Worm (Caenorhabditis elegans) whole organism, L1 larva: Measurements from ENCODE around the gene ttr-19.

ENCODE experiments used
- Y116A8C.19 ChIP-seq: sonication (generic microtip); optimal IDR thresholded peaks from 2 replicates; lab custom pipeline; 2016; ENCODE audit warnings: missing compliant biosample characterization, missing genetic modification characterization, borderline replicate concordance
- aly-2 ChIP-seq: fragments of 150-350 bp; optimal IDR thresholded peaks from 2 replicates; lab custom pipeline; 2014; ENCODE audit warnings: missing biosample characterization, missing genetic modification characterization
- ama-1 ChIP-seq: fragments of 150-350 bp; optimal IDR thresholded peaks from 2 replicates; lab custom pipeline; 2014
- blmp-1 ChIP-seq: fragments of 150-350 bp; optimal IDR thresholded peaks from 2 replicates; lab custom pipeline; 2014; ENCODE audit warnings: missing biosample characterization, missing genetic modification characterization
- egl-13 ChIP-seq: sonication (generic microtip); optimal IDR thresholded peaks from 2 replicates; lab custom pipeline; 2016; ENCODE audit warnings: missing genotype, missing genetic modification reagents, missing genetic modification characterization, missing compliant biosample characterization
- elt-2 ChIP-seq: sonication (generic microtip); optimal IDR thresholded peaks from 2 replicates; lab custom pipeline; 2016; ENCODE audit warnings: missing genetic modification characterization, mild to moderate bottlenecking, inconsistent platforms, missing compliant biosample characterization, missing genetic modification reagents
- elt-3 ChIP-seq, 6 experiments: fragments of 150-350 bp in 1 of 6; sonication (generic microtip); optimal IDR thresholded peaks; 2 replicates each; lab custom pipeline; 2017 to 2018; ENCODE audit warnings: missing biosample characterization in 6 of 6, missing genetic modification characterization in 6 of 6, inconsistent platforms in 1 of 6
- fkh-4 ChIP-seq: sonication (generic microtip); optimal IDR thresholded peaks from 2 replicates; lab custom pipeline; 2016; ENCODE audit warnings: missing compliant biosample characterization, missing genetic modification characterization, borderline replicate concordance
- fkh-8 ChIP-seq: sonication (generic microtip); optimal IDR thresholded peaks from 2 replicates; lab custom pipeline; 2016; ENCODE audit warnings: mild to moderate bottlenecking, missing genetic modification characterization, missing compliant biosample characterization
- fos-1 ChIP-seq: fragments of 150-350 bp; optimal IDR thresholded peaks from 2 replicates; lab custom pipeline; 2014; ENCODE audit warnings: missing biosample characterization, missing genetic modification characterization
- grh-1 ChIP-seq: fragments of 200-800 bp; sonication (Bioruptor generic); IDR thresholded peaks from 2 replicates; pipeline ENCODE4 v1.3.6; 2022; ENCODE audit warnings: missing genetic modification reagents, missing genetic modification characterization, missing compliant biosample characterization
- hlh-17 ChIP-seq: fragments of 200-800 bp; sonication (Bioruptor generic); optimal IDR thresholded peaks from 2 replicates; lab custom pipeline; 2018; ENCODE audit warnings: missing genetic modification characterization, mild to moderate bottlenecking, missing compliant biosample characterization, moderate library complexity, borderline replicate concordance
- hpl-2 ChIP-seq: fragments of 150-350 bp; optimal IDR thresholded peaks from 2 replicates; lab custom pipeline; 2014; ENCODE audit warnings: missing biosample characterization, missing genetic modification reagents, missing genetic modification characterization
- irx-1 ChIP-seq: sonication (generic microtip); optimal IDR thresholded peaks from 2 replicates; lab custom pipeline; 2016; ENCODE audit warnings: missing genetic modification characterization, missing compliant biosample characterization
- lin-14 ChIP-seq: fragments of 200-800 bp; sonication (Bioruptor generic); optimal IDR thresholded peaks from 2 replicates; lab custom pipeline; 2018; ENCODE audit warnings: mild to moderate bottlenecking, missing genetic modification characterization, moderate library complexity, missing compliant biosample characterization
- lin-35 ChIP-seq, 2 experiments: fragments of 150-350 bp; optimal IDR thresholded peaks; 2 replicates each; lab custom pipeline; 2014; ENCODE audit warnings: missing biosample characterization in 2 of 2, missing genetic modification characterization in 2 of 2, missing genetic modification reagents in 2 of 2
- mdl-1 ChIP-seq, 2 experiments: fragments of 150-350 bp; optimal IDR thresholded peaks; 2 replicates each; lab custom pipeline; 2014 to 2017; ENCODE audit warnings: missing biosample characterization in 2 of 2, missing genetic modification characterization in 2 of 2, inconsistent platforms in 1 of 2
- mep-1 ChIP-seq: fragments of 150-350 bp; optimal IDR thresholded peaks from 2 replicates; lab custom pipeline; 2014; ENCODE audit warnings: missing biosample characterization, missing genetic modification characterization
- nhr-11 ChIP-seq: fragments of 150-350 bp; optimal IDR thresholded peaks from 2 replicates; lab custom pipeline; 2014; ENCODE audit warnings: missing biosample characterization, missing genetic modification characterization
- nhr-12 ChIP-seq: sonication (generic microtip); optimal IDR thresholded peaks from 2 replicates; lab custom pipeline; 2017; ENCODE audit warnings: missing biosample characterization, missing genetic modification characterization
- nhr-19 ChIP-seq: fragments of 200-800 bp; sonication (Bioruptor generic); conservative IDR thresholded peaks from 2 replicates; pipeline ENCODE4 v1.3.6; 2022; ENCODE audit warnings: missing genetic modification characterization, missing compliant biosample characterization
- nhr-20 ChIP-seq: sonication (generic microtip); optimal IDR thresholded peaks from 2 replicates; lab custom pipeline; 2016; ENCODE audit warnings: mild to moderate bottlenecking, missing genetic modification characterization, missing compliant biosample characterization
- nhr-237 ChIP-seq: fragments of 150-350 bp; optimal IDR thresholded peaks from 2 replicates; lab custom pipeline; 2014; ENCODE audit warnings: missing biosample characterization, missing genetic modification characterization
- nhr-47 ChIP-seq: sonication (generic microtip); optimal IDR thresholded peaks from 2 replicates; lab custom pipeline; 2016; ENCODE audit warnings: mild to moderate bottlenecking, missing genetic modification characterization, moderate library complexity, missing compliant biosample characterization
- nhr-76 ChIP-seq: sonication (generic microtip); optimal IDR thresholded peaks from 2 replicates; lab custom pipeline; 2017; ENCODE audit warnings: missing biosample characterization, missing genetic modification characterization
- nhr-90 ChIP-seq: sonication (generic microtip); optimal IDR thresholded peaks from 2 replicates; lab custom pipeline; 2016; ENCODE audit warnings: mild to moderate bottlenecking, missing genetic modification characterization, missing compliant biosample characterization; ENCODE audit not compliant: poor library complexity
- pag-3 ChIP-seq: sonication (generic microtip); optimal IDR thresholded peaks from 2 replicates; lab custom pipeline; 2017; ENCODE audit warnings: missing genetic modification characterization, mild to moderate bottlenecking, missing compliant biosample characterization, antibody characterized with exemption, borderline replicate concordance; ENCODE audit not compliant: insufficient read depth
- pax-3 ChIP-seq: fragments of 200-800 bp; sonication (Bioruptor generic); optimal IDR thresholded peaks from 2 replicates; lab custom pipeline; 2018; ENCODE audit warnings: mild to moderate bottlenecking, missing genetic modification characterization, moderate library complexity, missing compliant biosample characterization
- pqm-1 ChIP-seq: sonication (generic microtip); optimal IDR thresholded peaks from 3 replicates; lab custom pipeline; 2017; ENCODE audit warnings: missing biosample characterization, missing genetic modification characterization
- skn-1 ChIP-seq: fragments of 150-350 bp; optimal IDR thresholded peaks from 2 replicates; lab custom pipeline; 2014; ENCODE audit warnings: missing biosample characterization, missing genetic modification characterization
- snpc-4 ChIP-seq: fragments of 150-350 bp; optimal IDR thresholded peaks from 2 replicates; lab custom pipeline; 2014; ENCODE audit warnings: missing biosample characterization, missing genetic modification characterization
- sptf-1 ChIP-seq: fragments of 150-350 bp; optimal IDR thresholded peaks from 2 replicates; lab custom pipeline; 2014; ENCODE audit warnings: missing biosample characterization, missing genetic modification characterization
- swsn-7 ChIP-seq: sonication (generic microtip); optimal IDR thresholded peaks from 2 replicates; lab custom pipeline; 2016; ENCODE audit warnings: missing genetic modification characterization, missing compliant biosample characterization
- tbx-2 ChIP-seq: sonication (generic microtip); optimal IDR thresholded peaks from 2 replicates; lab custom pipeline; 2016; ENCODE audit warnings: missing genetic modification characterization, missing compliant biosample characterization
- tlp-1 ChIP-seq: fragments of 150-350 bp; optimal IDR thresholded peaks from 2 replicates; lab custom pipeline; 2014; ENCODE audit warnings: missing biosample characterization, missing genetic modification characterization
- unc-30 ChIP-seq: sonication (generic microtip); optimal IDR thresholded peaks from 2 replicates; lab custom pipeline; 2017; ENCODE audit warnings: missing biosample characterization, missing genetic modification characterization
- unc-86 ChIP-seq: sonication (generic microtip); optimal IDR thresholded peaks from 2 replicates; lab custom pipeline; 2016; ENCODE audit warnings: missing genetic modification characterization, missing compliant biosample characterization
- unc-98 ChIP-seq: fragments of 200-800 bp; sonication (Bioruptor generic); IDR thresholded peaks from 2 replicates; pipeline ENCODE4 v1.3.6; 2022; ENCODE audit warnings: missing genetic modification characterization, missing compliant biosample characterization
- ztf-4 ChIP-seq: fragments of 150-350 bp; optimal IDR thresholded peaks from 2 replicates; lab custom pipeline; 2014; ENCODE audit warnings: missing biosample characterization, missing genetic modification characterization

The ttr-19 gene

ce11 chrV:10225610-10226009 lies 1.6 kb downstream of the ttr-19 start, which contains the start of gene daf-36:
Gene daf-36, minus strand, starts transcription at chrV:10225710.
- TF ChIP-seq tlp-1 (tag; lab: Kevin White, UChicago) (no peak), grh-1 (GFP tag; lab: Robert Waterston, UW) (no peak), nhr-237 (tag; lab: Kevin White, UChicago) (no peak), unc-98 (GFP tag; lab: Robert Waterston, UW) (no peak), Y116A8C.19 (tag; lab: Kevin White, UChicago) (no peak), swsn-7 (tag; lab: Kevin White, UChicago) (no peak), nhr-12 (no peak), fkh-4 (no peak), unc-86 (tag; lab: Kevin White, UChicago) (no peak), lin-35 (GFP tag; optimal IDR thresholded peaks at IDR 0.05; lab: Kevin White, UChicago) (no peak), pag-3 (tag; lab: Kevin White, UChicago) (no peak), fos-1 (tag; lab: Kevin White, UChicago) (no peak), ama-1 (lab: Kevin White, UChicago) (no peak), fkh-8 (tag; lab: Kevin White, UChicago) (no peak), skn-1 (tag; lab: Kevin White, UChicago) (no peak), mep-1 (tag; lab: Kevin White, UChicago) (no peak), hpl-2 (GFP tag; lab: Kevin White, UChicago) (no peak), mdl-1 (tag; optimal IDR thresholded peaks at IDR 0.05; lab: Kevin White, UChicago) (no peak)
- TF ChIP-seq, all 84 proteins: peak for 0

DNA sequence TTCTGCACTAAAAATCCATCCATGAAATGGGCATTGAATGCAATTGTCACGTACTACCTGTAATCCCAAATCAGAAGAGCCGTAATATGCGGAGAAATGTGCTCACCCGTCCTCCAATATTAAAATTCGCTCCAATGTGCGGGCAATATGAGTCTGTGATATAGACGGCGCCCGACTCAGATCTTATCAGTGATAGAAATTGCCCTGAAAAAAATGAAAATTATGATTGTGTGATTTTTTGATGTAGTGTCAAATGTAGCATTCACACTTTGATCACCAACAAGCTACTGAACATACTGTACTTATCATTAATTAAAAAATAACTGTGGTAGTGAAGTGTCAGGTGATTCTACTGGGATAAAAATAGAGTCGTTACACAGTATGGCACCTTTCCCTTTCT lies 2.6 kb downstream of the ttr-19 start:
- TF ChIP-seq pax-3 (tag; lab: Kevin White, UChicago) (no peak), elt-2 (tag; lab: Kevin White, UChicago) (peak; percentile 2), pqm-1 (tag; lab: Kevin White, UChicago) (no peak), nhr-19 (GFP tag; lab: Robert Waterston, UW) (no peak)

ce11 chrV:10222007-10222406 lies 5.2 kb downstream of the ttr-19 start, which contains the start of gene C12D8.20:
Gene C12D8.20, plus strand, starts transcription at chrV:10222307.
- TF ChIP-seq sptf-1 (tag; lab: Kevin White, UChicago) (no peak), lin-35 (GFP tag; optimal IDR thresholded peaks at IDR 0.05; lab: Kevin White, UChicago) (no peak), mdl-1 (tag; optimal IDR thresholded peaks at IDR 0.05; lab: Kevin White, UChicago) (no peak), nhr-11 (tag; lab: Kevin White, UChicago) (no peak), pag-3 (tag; lab: Kevin White, UChicago) (no peak), nhr-76 (tag; lab: Kevin White, UChicago) (no peak), swsn-7 (tag; lab: Kevin White, UChicago) (no peak)

- TF ChIP-seq ztf-4 (no peak), mep-1 (tag; lab: Kevin White, UChicago) (no peak), nhr-47 (tag; lab: Kevin White, UChicago) (no peak)
These were observed 5.9 kb downstream of the ttr-19 start, which contains the start of the genes fipr-5 and fipr-9 for ce11 chrV:10221317-10221716. Gene fipr-5, minus strand, starts transcription at chrV:10221417. Gene fipr-9, plus strand, starts transcription at chrV:10221662.

DNA sequence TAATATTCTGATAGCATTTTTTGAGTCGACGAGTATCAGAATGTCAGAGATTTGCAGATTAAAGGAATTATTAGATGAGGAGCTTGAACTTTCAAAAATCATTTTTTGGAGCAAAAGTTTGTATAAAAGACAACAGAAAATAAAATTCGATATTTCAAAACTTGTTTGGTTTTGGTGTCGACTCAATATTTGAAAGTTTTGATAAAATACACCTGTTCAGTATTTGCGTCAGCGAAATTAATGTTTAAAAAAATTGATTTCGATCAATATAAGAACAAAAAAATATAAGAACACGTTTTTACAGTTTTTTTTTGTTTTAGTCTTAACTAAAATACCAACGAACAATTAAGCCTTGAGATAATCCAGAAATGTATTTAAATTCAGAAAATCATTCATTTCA lies 6.6 kb downstream of the ttr-19 start, which contains the start of gene C12D8.13:
TSS of gene C12D8.13 (minus strand) at position 101 of the 400 bp plus-strand sequence.
- TF ChIP-seq snpc-4 (tag; lab: Kevin White, UChicago) = no peak
- TF ChIP-seq irx-1 (tag; lab: Kevin White, UChicago) = no peak
- TF ChIP-seq nhr-19 (GFP tag; lab: Robert Waterston, UW) = no peak
- no peak for TF ChIP-seq Y116A8C.19 (tag; lab: Kevin White, UChicago)
- TF ChIP-seq nhr-20 (tag; lab: Kevin White, UChicago) = no peak
- TF ChIP-seq nhr-12 = no peak
- TF ChIP-seq nhr-237 (tag; lab: Kevin White, UChicago) = no peak
- TF ChIP-seq skn-1 (tag; lab: Kevin White, UChicago) = no peak
- no peak for TF ChIP-seq blmp-1
- no peak for TF ChIP-seq elt-3 (tag; optimal IDR thresholded peaks at IDR 0.05; lab: Kevin White, UChicago)
- no peak for TF ChIP-seq swsn-7 (tag; lab: Kevin White, UChicago)
- no peak for TF ChIP-seq fkh-8 (tag; lab: Kevin White, UChicago)
- TF ChIP-seq tbx-2 (tag; lab: Kevin White, UChicago) = no peak
- TF ChIP-seq unc-30 (tag; lab: Kevin White, UChicago) = no peak
- TF ChIP-seq nhr-90 (tag; lab: Kevin White, UChicago) = no peak
- no peak for TF ChIP-seq egl-13 (tag; lab: Kevin White, UChicago)
- no peak for TF ChIP-seq lin-14 (GFP tag; lab: Kevin White, UChicago)
- no peak for TF ChIP-seq hlh-17 (GFP tag; lab: Kevin White, UChicago)
- TF ChIP-seq aly-2 = no peak
